Worm (Caenorhabditis elegans): ENCODE results near the gene hex-2.

ce11 chrV:5617301-5617700 lies 36.9 kb upstream of the hex-2 start, which contains the start of gene M03E7.2:
- TF ChIP-seq W03F9.2 (tag; optimal IDR thresholded peaks at IDR 0.05) (no peak), him-1 (tag; optimal IDR thresholded peaks at IDR 0.05) (no peak)
